Fruit fly (Drosophila melanogaster) whole organism, embryonic: ENCODE data around the gene CG15247.
A peak's percentile ranks its signal among the peaks of the same experiment; 100 is the strongest.

Source experiments
- CG10543 ChIP-seq: fragments of 200-800 bp; sonication (Bioruptor generic); optimal IDR thresholded peaks from 3 replicates; lab custom pipeline; 2017; ENCODE audit warnings: missing biosample characterization, mild to moderate bottlenecking, missing genetic modification characterization, moderate library complexity
- CG11695 ChIP-seq: fragments of 200-800 bp; sonication (Bioruptor generic); IDR thresholded peaks from 3 replicates; pipeline ENCODE4 v1.3.6; 2022; ENCODE audit warnings: missing biosample characterization, missing genetic modification characterization
- CG12155 ChIP-seq: fragments of 200-800 bp; sonication (Bioruptor generic); optimal IDR thresholded peaks from 3 replicates; lab custom pipeline; 2016; ENCODE audit warnings: missing biosample characterization, missing genetic modification characterization
- CG12769 ChIP-seq: fragments of 200-800 bp; sonication (Bioruptor generic); optimal IDR thresholded peaks from 2 replicates; lab custom pipeline; 2019; ENCODE audit warnings: missing biosample characterization, mild to moderate bottlenecking, missing genetic modification characterization, moderate library complexity
- CG12942 ChIP-seq: fragments of 200-800 bp; sonication (Bioruptor generic); optimal IDR thresholded peaks from 3 replicates; lab custom pipeline; 2016; ENCODE audit warnings: missing biosample characterization, missing genetic modification characterization
- CG14860 ChIP-seq: fragments of 200-800 bp; sonication (Bioruptor generic); IDR thresholded peaks from 3 replicates; pipeline ENCODE4 v1.3.6; 2022; ENCODE audit warnings: missing biosample characterization, missing genetic modification characterization; ENCODE audit not compliant: partially characterized antibody
- CG1529 ChIP-seq: fragments of 200-800 bp; sonication (Bioruptor generic); optimal IDR thresholded peaks from 3 replicates; lab custom pipeline; 2018; ENCODE audit warnings: missing biosample characterization, missing genetic modification characterization
- CG16779 ChIP-seq: fragments of 200-800 bp; sonication (Bioruptor generic); IDR thresholded peaks from 2 replicates; pipeline ENCODE4 v1.3.6; 2022; ENCODE audit warnings: missing biosample characterization, missing genetic modification characterization
- CG17328 ChIP-seq: fragments of 200-800 bp; sonication (Bioruptor generic); IDR thresholded peaks from 2 replicates; pipeline ENCODE4 v1.3.6; 2022; ENCODE audit warnings: missing biosample characterization, missing genetic modification characterization
- CG30431 ChIP-seq: fragments of 200-800 bp; sonication (Bioruptor generic); optimal IDR thresholded peaks from 2 replicates; lab custom pipeline; 2017; ENCODE audit warnings: missing biosample characterization, missing genetic modification characterization
- CG4424 ChIP-seq: fragments of 200-800 bp; sonication (Bioruptor generic); optimal IDR thresholded peaks from 3 replicates; lab custom pipeline; 2016; ENCODE audit warnings: missing biosample characterization, missing genetic modification characterization
- CG6175 ChIP-seq: fragments of 200-800 bp; sonication (Bioruptor generic); IDR thresholded peaks from 3 replicates; pipeline ENCODE4 v1.3.6; 2022; ENCODE audit warnings: missing biosample characterization, missing genetic modification characterization
- CG7271 ChIP-seq: fragments of 200-800 bp; sonication (Bioruptor generic); optimal IDR thresholded peaks from 2 replicates; lab custom pipeline; 2018; ENCODE audit warnings: missing biosample characterization, mild to moderate bottlenecking, missing genetic modification characterization, moderate library complexity
- CG9215 ChIP-seq: fragments of 200-800 bp; sonication (Bioruptor generic); IDR thresholded peaks from 2 replicates; pipeline ENCODE4 v1.3.6; 2022; ENCODE audit warnings: missing biosample characterization, missing genetic modification characterization
- CG9727 ChIP-seq: fragments of 200-800 bp; sonication (Bioruptor generic); optimal IDR thresholded peaks from 3 replicates; lab custom pipeline; 2017; ENCODE audit warnings: missing biosample characterization, mild to moderate bottlenecking, missing genetic modification characterization
- CG9932 ChIP-seq: fragments of 200-800 bp; sonication (Bioruptor generic); IDR thresholded peaks from 2 replicates; pipeline ENCODE4 v1.3.6; 2022; ENCODE audit warnings: missing biosample characterization, missing genetic modification characterization
- CkIIα-i1 ChIP-seq: fragments of 200-800 bp; sonication (Bioruptor generic); IDR thresholded peaks from 2 replicates; pipeline ENCODE4 v1.3.6; 2022; ENCODE audit warnings: missing biosample characterization, missing genetic modification characterization
- Hey ChIP-seq: fragments of 200-800 bp; sonication (Bioruptor generic); optimal IDR thresholded peaks from 3 replicates; lab custom pipeline; 2018; ENCODE audit warnings: missing biosample characterization, mild to moderate bottlenecking, missing genetic modification characterization
- HmgZ ChIP-seq: fragments of 200-800 bp; sonication (Bioruptor generic); optimal IDR thresholded peaks from 2 replicates; lab custom pipeline; 2018; ENCODE audit warnings: missing biosample characterization, mild to moderate bottlenecking, missing genetic modification characterization
- Hmr ChIP-seq: fragments of 200-800 bp; sonication (Bioruptor generic); optimal IDR thresholded peaks from 3 replicates; lab custom pipeline; 2017; ENCODE audit warnings: mild to moderate bottlenecking, missing biosample characterization, missing genetic modification reagents, missing genetic modification characterization
- Hr51 ChIP-seq, 2 experiments: fragments of 200-800 bp; sonication (Bioruptor generic); optimal IDR thresholded peaks; 2 replicates in 1 of 2; 3 replicates in 1 of 2; lab custom pipeline; 2016 to 2018; ENCODE audit warnings: missing biosample characterization in 2 of 2, missing genetic modification characterization in 2 of 2, mild to moderate bottlenecking in 1 of 2, moderate library complexity in 1 of 2
- Med ChIP-seq: fragments of 200-800 bp; sonication (Bioruptor generic); peaks from one replicate; lab custom pipeline; 2016; ENCODE audit warnings: missing biosample characterization, missing genetic modification characterization, mild to moderate bottlenecking, inconsistent platforms, moderate library complexity
- Rfx ChIP-seq: fragments of 200-800 bp; sonication (Bioruptor generic); IDR thresholded peaks from 2 replicates; pipeline ENCODE4 v1.3.6; 2022; ENCODE audit warnings: missing biosample characterization, missing genetic modification characterization
- Six4 ChIP-seq: fragments of 200-800 bp; sonication (Bioruptor generic); optimal IDR thresholded peaks from 2 replicates; lab custom pipeline; 2016; ENCODE audit warnings: missing biosample characterization, missing genetic modification characterization
- Spps ChIP-seq: fragments of 200-800 bp; sonication (Bioruptor generic); optimal IDR thresholded peaks from 2 replicates; lab custom pipeline; 2018; ENCODE audit warnings: missing biosample characterization, mild to moderate bottlenecking, missing genetic modification characterization
- Vsx1 ChIP-seq: fragments of 200-800 bp; sonication (Bioruptor generic); optimal IDR thresholded peaks from 2 replicates; lab custom pipeline; 2017; ENCODE audit warnings: missing biosample characterization, mild to moderate bottlenecking, missing genetic modification characterization, missing genetic modification reagents
- ap ChIP-seq: fragments of 200-800 bp; sonication (Bioruptor generic); IDR thresholded peaks from 2 replicates; pipeline ENCODE4 v1.3.6; 2022; ENCODE audit warnings: missing biosample characterization, missing genetic modification characterization
- bigmax ChIP-seq: fragments of 200-800 bp; sonication (Bioruptor generic); optimal IDR thresholded peaks from 2 replicates; lab custom pipeline; 2018; ENCODE audit warnings: missing biosample characterization, mild to moderate bottlenecking, missing genetic modification characterization
- crol ChIP-seq: fragments of 200-800 bp; sonication (Bioruptor generic); IDR thresholded peaks from 2 replicates; pipeline ENCODE4 v1.3.6; 2022; ENCODE audit warnings: missing biosample characterization, missing genetic modification characterization
- crp ChIP-seq, 2 experiments: fragments of 200-800 bp; sonication (Bioruptor generic); optimal IDR thresholded peaks; 2 replicates in 1 of 2; 3 replicates in 1 of 2; lab custom pipeline; 2017; ENCODE audit warnings: missing biosample characterization in 2 of 2, missing genetic modification characterization in 2 of 2, mild to moderate bottlenecking in 1 of 2, moderate library complexity in 1 of 2
- dmrt11E ChIP-seq: fragments of 200-800 bp; sonication (Bioruptor generic); optimal IDR thresholded peaks from 3 replicates; lab custom pipeline; 2018; ENCODE audit warnings: missing biosample characterization, mild to moderate bottlenecking, missing genetic modification characterization, moderate library complexity
- dpn ChIP-seq, 2 experiments: fragments of 200-800 bp; sonication (Bioruptor generic); optimal IDR thresholded peaks; 3 replicates each; lab custom pipeline; 2016; ENCODE audit warnings: missing biosample characterization in 2 of 2, missing genetic modification characterization in 2 of 2
- exex ChIP-seq: fragments of 200-800 bp; sonication (Bioruptor generic); optimal IDR thresholded peaks from 4 replicates; lab custom pipeline; 2018; ENCODE audit warnings: missing biosample characterization, mild to moderate bottlenecking, missing genetic modification characterization, moderate library complexity
- grn ChIP-seq: fragments of 200-800 bp; sonication (Bioruptor generic); optimal IDR thresholded peaks from 3 replicates; lab custom pipeline; 2017; ENCODE audit warnings: missing biosample characterization, missing genetic modification characterization
- h ChIP-seq: fragments of >200 bp; optimal IDR thresholded peaks from 2 replicates; lab custom pipeline; 2017
- hth ChIP-seq: fragments of >200 bp; optimal IDR thresholded peaks from 2 replicates; lab custom pipeline; 2017; ENCODE audit warnings: inconsistent platforms
- lab ChIP-seq: fragments of 200-800 bp; sonication (Bioruptor generic); optimal IDR thresholded peaks from 3 replicates; lab custom pipeline; 2017; ENCODE audit warnings: missing biosample characterization, missing genetic modification characterization, mild to moderate bottlenecking, moderate library complexity, missing genetic modification reagents
- lmd ChIP-seq: fragments of 200-800 bp; sonication (Bioruptor generic); IDR thresholded peaks from 2 replicates; pipeline ENCODE4 v1.3.6; 2022; ENCODE audit warnings: missing biosample characterization, missing genetic modification characterization
- mirr ChIP-seq: fragments of 200-800 bp; sonication (Bioruptor generic); optimal IDR thresholded peaks from 3 replicates; lab custom pipeline; 2018; ENCODE audit warnings: missing biosample characterization, mild to moderate bottlenecking, missing genetic modification characterization
- org-1 ChIP-seq: fragments of 200-800 bp; sonication (Bioruptor generic); optimal IDR thresholded peaks from 2 replicates; lab custom pipeline; 2017; ENCODE audit warnings: missing biosample characterization, missing genetic modification characterization
- ranshi ChIP-seq: fragments of 200-800 bp; sonication (Bioruptor generic); IDR thresholded peaks from 2 replicates; pipeline ENCODE4 v1.3.6; 2022; ENCODE audit warnings: missing biosample characterization, missing genetic modification characterization
- scrt ChIP-seq: fragments of 200-800 bp; sonication (Bioruptor generic); optimal IDR thresholded peaks from 2 replicates; lab custom pipeline; 2018; ENCODE audit warnings: missing biosample characterization, mild to moderate bottlenecking, missing genetic modification characterization, moderate library complexity
- sd ChIP-seq: fragments of 200-800 bp; sonication (Bioruptor generic); optimal IDR thresholded peaks from 3 replicates; lab custom pipeline; 2018; ENCODE audit warnings: missing biosample characterization, mild to moderate bottlenecking, missing genetic modification characterization, moderate library complexity
- sens ChIP-seq: fragments of 200-800 bp; sonication (Bioruptor generic); peaks from one replicate; lab custom pipeline; 2016; ENCODE audit warnings: missing biosample characterization, missing genetic modification characterization
- shn ChIP-seq: fragments of 200-800 bp; sonication (Bioruptor generic); optimal IDR thresholded peaks from 3 replicates; lab custom pipeline; 2016; ENCODE audit warnings: missing biosample characterization, missing genetic modification characterization
- sr ChIP-seq: fragments of 200-800 bp; sonication (Bioruptor generic); IDR thresholded peaks from 3 replicates; pipeline ENCODE4 v1.3.6; 2022; ENCODE audit warnings: missing biosample characterization, missing genetic modification characterization
- sug ChIP-seq: fragments of 200-800 bp; optimal IDR thresholded peaks from 2 replicates; lab custom pipeline; 2019; ENCODE audit warnings: missing biosample characterization, mild to moderate bottlenecking, missing genetic modification characterization, moderate library complexity
- twi ChIP-seq: fragments of 200-800 bp; optimal IDR thresholded peaks from 2 replicates; lab custom pipeline; 2019; ENCODE audit warnings: missing biosample characterization, mild to moderate bottlenecking, missing genetic modification characterization, moderate library complexity
- zen ChIP-seq: fragments of 200-800 bp; sonication (Bioruptor generic); optimal IDR thresholded peaks from 3 replicates; lab custom pipeline; 2018; ENCODE audit warnings: missing biosample characterization, mild to moderate bottlenecking, missing genetic modification characterization, moderate library complexity

CG15247 gene

DNA sequence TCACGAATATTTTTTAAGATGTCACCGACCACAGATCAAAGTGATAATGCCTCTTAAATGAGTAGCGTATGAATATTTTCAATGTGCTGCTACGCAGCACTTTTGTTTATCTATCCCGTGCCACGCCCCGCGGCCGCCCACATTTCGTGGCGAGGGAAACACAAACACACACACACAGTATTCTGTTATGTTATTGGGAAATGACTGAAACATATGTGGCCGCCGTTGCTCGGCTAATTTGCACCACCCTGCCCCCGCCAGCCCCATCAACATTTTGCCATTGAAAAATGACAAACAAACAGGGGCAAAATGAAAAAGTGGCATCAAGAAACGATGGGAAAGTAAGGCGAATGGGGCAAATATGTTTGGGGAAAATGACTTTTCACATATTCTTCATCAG, 768 bp upstream of the CG15247 start:
- TF ChIP-seq twi (tag; lab: Kevin White, UChicago) (peak; percentile 29), bigmax (no peak), scrt (GFP tag; lab: Kevin White, UChicago) (no peak), lmd (GFP tag; lab: Robert Waterston, UW) (0 out of 2 replicates have a peak, but pooled peaks have one; percentile 9), Hey (tag; lab: Kevin White, UChicago) (no peak), CG6175 (peak; percentile 80), CG9932 (no peak), CG30431 (no peak), Spps (no peak), h (lab: Kevin White, UChicago) (no peak), crol (GFP tag; lab: Robert Waterston, UW) (peak; percentile 72), Med (GFP tag; lab: Kevin White, UChicago) (peak; percentile 40), CG9727 (GFP tag; lab: Kevin White, UChicago) (no peak), CG12769 (tag; lab: Kevin White, UChicago) (peak; percentile 92), CG17328 (GFP tag; lab: Robert Waterston, UW) (no peak), Six4 (no peak), sd (peak; percentile 22), CG11695 (GFP tag; lab: Robert Waterston, UW) (no peak), CG7271 (tag; lab: Kevin White, UChicago) (no peak), Vsx1 (peak; percentile 1), Hr51 (GFP tag; optimal IDR thresholded peaks at IDR 0.05; lab: Kevin White, UChicago) (no peak), CG12155 (GFP tag; lab: Kevin White, UChicago) (no peak), sr (GFP tag; lab: Robert Waterston, UW) (peak; percentile 58; the same call in 1 of the 3 replicates), org-1 (GFP tag; lab: Kevin White, UChicago) (no peak), sens (peak; percentile 2)

DNA sequence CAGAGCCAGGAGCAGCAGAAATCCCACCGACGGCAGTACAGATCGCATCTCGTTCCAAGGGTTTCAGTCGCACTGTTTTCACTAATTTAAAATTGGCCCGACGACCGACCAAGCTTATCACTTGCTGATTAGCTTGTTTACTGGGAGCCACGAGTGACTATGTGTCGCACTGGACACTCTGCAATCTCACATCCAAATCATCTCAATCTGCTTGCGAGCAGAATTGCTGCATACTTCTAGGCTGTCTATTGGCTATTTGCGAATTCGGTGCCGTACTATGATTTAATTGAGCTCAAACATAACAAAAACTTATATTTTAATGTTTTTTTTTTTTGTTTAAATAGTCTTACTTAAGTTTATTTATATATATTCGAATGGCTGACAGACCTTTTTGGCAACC, 2.6 kb downstream of the CG15247 start, which contains the start of gene CG32695:
CG32695 (minus strand) TSS at position 141 of the 400 bp plus-strand sequence.
- TF ChIP-seq crol (GFP tag; lab: Robert Waterston, UW) (no peak), grn (GFP tag; lab: Kevin White, UChicago) (peak; percentile 50), CG10543 (GFP tag; lab: Kevin White, UChicago) (peak; percentile 9)
- TF ChIP-seq, all 482 proteins: peak for 2

DNA sequence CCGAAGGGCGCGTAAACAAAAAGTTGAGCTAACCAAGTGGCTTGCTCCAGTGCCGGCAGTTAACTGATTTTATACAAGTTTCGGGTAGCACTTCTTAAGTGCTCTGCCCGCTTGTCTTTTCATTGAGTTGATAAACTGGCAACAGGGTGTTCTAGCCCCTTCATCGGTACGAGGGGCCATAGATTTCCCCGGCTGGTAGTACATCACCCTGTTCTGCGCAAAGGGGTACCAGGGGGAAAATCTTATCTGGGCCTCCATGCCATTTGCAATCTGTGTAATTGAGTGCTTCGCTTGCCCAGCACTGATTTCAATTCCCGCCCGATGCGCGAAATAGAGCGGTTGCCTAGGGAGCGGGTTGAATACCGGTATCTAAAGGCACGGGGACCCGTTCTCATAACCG, 4.8 kb downstream of the CG15247 start, which contains the start of gene CG45061:
CG45061 (minus strand) TSS at position 71 of the 400 bp plus-strand sequence.
- no peak for TF ChIP-seq hth (lab: Kevin White, UChicago)
- TF ChIP-seq lab (GFP tag; lab: Kevin White, UChicago) = peak; percentile 72
- no peak for TF ChIP-seq CG14860
- TF ChIP-seq CG16779 (GFP tag; lab: Robert Waterston, UW) = no peak
- 0 out of 2 replicates have a peak, but pooled peaks have one; percentile 10 for TF ChIP-seq CG9215
- peak; percentile 72 for TF ChIP-seq sug (tag; lab: Kevin White, UChicago)
- peak; percentile 42 for TF ChIP-seq Hmr
- TF ChIP-seq Rfx (GFP tag; lab: Robert Waterston, UW) = peak; percentile 55
- TF ChIP-seq dmrt11E (tag; lab: Kevin White, UChicago) = no peak
- no peak for TF ChIP-seq crp (GFP tag; optimal IDR thresholded peaks at IDR 0.05; lab: Kevin White, UChicago)
- no peak for TF ChIP-seq ap
- TF ChIP-seq CG4424 (GFP tag; lab: Kevin White, UChicago) = no peak
- peak; percentile 82 for TF ChIP-seq Med (GFP tag; lab: Kevin White, UChicago)
- no peak for TF ChIP-seq CkIIα-i1 (GFP tag; lab: Robert Waterston, UW)
- TF ChIP-seq CG12769 (tag; lab: Kevin White, UChicago) = peak; percentile 71
- no peak for TF ChIP-seq dpn (GFP tag; optimal IDR thresholded peaks at IDR 0.05; lab: Kevin White, UChicago)
- no peak for TF ChIP-seq zen
- peak; percentile 29 for TF ChIP-seq HmgZ (tag; lab: Kevin White, UChicago)
- TF ChIP-seq CG12942 (GFP tag; lab: Kevin White, UChicago) = no peak
- TF ChIP-seq exex (tag; lab: Kevin White, UChicago) = peak; percentile 80
- TF ChIP-seq ranshi (GFP tag; lab: Robert Waterston, UW) = 0 out of 2 replicates have a peak, but pooled peaks have one; percentile 25
- TF ChIP-seq CG1529 (GFP tag; lab: Kevin White, UChicago) = no peak
- no peak for TF ChIP-seq shn (GFP tag; lab: Kevin White, UChicago)
- TF ChIP-seq mirr (GFP tag; lab: Kevin White, UChicago) = peak; percentile 77
- TF ChIP-seq CG10543 (GFP tag; lab: Kevin White, UChicago) = peak; percentile 57
